Fruit fly (Drosophila melanogaster) whole organism, embryonic: ENCODE data around the gene aos.

ENCODE experiments used
- Doc2 ChIP-seq: fragments of 200-800 bp; sonication (Bioruptor generic); IDR thresholded peaks from 2 replicates; pipeline ENCODE4 v1.3.6; 2022; ENCODE audit warnings: missing biosample characterization, missing genetic modification characterization
- Mrtf ChIP-seq: fragments of 200-800 bp; sonication (Bioruptor generic); IDR thresholded peaks from 3 replicates; pipeline ENCODE4 v1.3.6; 2022; ENCODE audit warnings: missing biosample characterization, missing genetic modification characterization
- gem ChIP-seq: fragments of 200-800 bp; sonication (Bioruptor generic); optimal IDR thresholded peaks from 2 replicates; lab custom pipeline; 2019; ENCODE audit warnings: missing biosample characterization, mild to moderate bottlenecking, missing genetic modification characterization, moderate library complexity
- hkb ChIP-seq, 2 experiments: fragments of 200-800 bp in 1 of 2; fragments of >200 bp in 1 of 2; sonication (Bioruptor generic) in 1 of 2; IDR thresholded peaks in 1 of 2; optimal IDR thresholded peaks in 1 of 2; 2 replicates each; pipeline versions ENCODE4 v1.3.6 to Lab custom; 2017 to 2022; ENCODE audit warnings: missing biosample characterization in 1 of 2, missing genetic modification characterization in 1 of 2

DNA sequence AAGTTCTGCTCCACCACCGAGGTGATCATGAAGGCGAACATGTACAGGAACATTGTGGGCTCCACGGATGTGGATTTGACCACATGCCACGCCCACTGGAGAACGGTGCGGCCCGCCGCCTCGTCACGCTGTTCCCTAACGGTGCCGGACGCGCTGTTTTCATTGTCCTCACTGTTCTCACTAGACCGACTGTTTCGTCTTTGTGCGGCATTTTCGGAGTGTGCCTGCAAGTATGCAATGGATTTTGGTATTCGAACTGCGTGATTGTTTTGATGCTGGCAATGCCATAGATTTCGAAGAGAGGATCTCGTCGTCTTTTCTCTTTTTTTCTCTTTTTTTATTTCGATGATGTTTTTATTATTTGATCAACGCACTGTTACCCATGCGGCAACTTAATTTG is 10.3 kb upstream of the aos start:
- no peak for TF ChIP-seq Doc2
- no peak for TF ChIP-seq Mrtf (GFP tag; lab: Robert Waterston, UW)
- no peak for TF ChIP-seq hkb (optimal IDR thresholded peaks at IDR 0.05; lab: Kevin White, UChicago)
- TF ChIP-seq hkb (GFP tag; IDR thresholded peaks at IDR 0.05; lab: Robert Waterston, UW): no peak
- no peak for TF ChIP-seq gem (tag; lab: Kevin White, UChicago)
